Fruit fly (Drosophila melanogaster) whole organism, pupa: ENCODE data around the gene lace.

Experiments used
- CG10348 ChIP-seq: fragments of 200-800 bp; sonication (Bioruptor generic); IDR thresholded peaks from 2 replicates; pipeline ENCODE4 v1.3.6; 2022; ENCODE audit warnings: missing biosample characterization, missing genetic modification characterization
- CG12605 ChIP-seq: fragments of 200-800 bp; sonication (Bioruptor generic); IDR thresholded peaks from 2 replicates; pipeline ENCODE4 v1.3.6; 2022; ENCODE audit warnings: missing biosample characterization, missing genetic modification characterization
- CG13204 ChIP-seq: fragments of 200-800 bp; sonication (Bioruptor generic); optimal IDR thresholded peaks from 2 replicates; lab custom pipeline; 2018; ENCODE audit warnings: missing biosample characterization, mild to moderate bottlenecking, missing genetic modification characterization, moderate library complexity
- CG14655 ChIP-seq: fragments of 200-800 bp; sonication (Bioruptor generic); optimal IDR thresholded peaks from 3 replicates; lab custom pipeline; 2017; ENCODE audit warnings: mild to moderate bottlenecking, missing biosample characterization, missing genetic modification reagents, missing genetic modification characterization
- CG15710 ChIP-seq: fragments of 200-800 bp; sonication (Bioruptor generic); optimal IDR thresholded peaks from 2 replicates; lab custom pipeline; 2018; ENCODE audit warnings: missing biosample characterization, mild to moderate bottlenecking, missing genetic modification characterization, moderate library complexity
- CG17806 ChIP-seq: fragments of 200-800 bp; sonication (Bioruptor generic); optimal IDR thresholded peaks from 2 replicates; lab custom pipeline; 2018; ENCODE audit warnings: missing biosample characterization, mild to moderate bottlenecking, missing genetic modification characterization, moderate library complexity
- CG32121 ChIP-seq: fragments of 200-800 bp; sonication (Bioruptor generic); IDR thresholded peaks from 2 replicates; pipeline ENCODE4 v1.3.6; 2022; ENCODE audit warnings: missing biosample characterization, missing genetic modification characterization
- CG34367 ChIP-seq: fragments of 200-800 bp; sonication (Bioruptor generic); optimal IDR thresholded peaks from 2 replicates; lab custom pipeline; 2018; ENCODE audit warnings: missing biosample characterization, mild to moderate bottlenecking, missing genetic modification characterization
- CG4496 ChIP-seq: fragments of 200-800 bp; sonication (Bioruptor generic); IDR thresholded peaks from 3 replicates; pipeline ENCODE4 v1.3.6; 2022; ENCODE audit warnings: missing biosample characterization, missing genetic modification characterization
- CG8159 ChIP-seq: fragments of 200-800 bp; sonication (Bioruptor generic); optimal IDR thresholded peaks from 3 replicates; lab custom pipeline; 2018; ENCODE audit warnings: missing biosample characterization, mild to moderate bottlenecking, missing genetic modification characterization, moderate library complexity
- CG8301 ChIP-seq: fragments of 200-800 bp; sonication (Bioruptor generic); optimal IDR thresholded peaks from 2 replicates; lab custom pipeline; 2018; ENCODE audit warnings: missing biosample characterization, mild to moderate bottlenecking, missing genetic modification characterization
- CG9948 ChIP-seq: fragments of 200-800 bp; sonication (Bioruptor generic); optimal IDR thresholded peaks from 2 replicates; lab custom pipeline; 2018; ENCODE audit warnings: missing biosample characterization, mild to moderate bottlenecking, missing genetic modification characterization, moderate library complexity
- D1 ChIP-seq: fragments of 200-800 bp; sonication (Bioruptor generic); optimal IDR thresholded peaks from 2 replicates; lab custom pipeline; 2018; ENCODE audit warnings: missing biosample characterization, mild to moderate bottlenecking, missing genetic modification characterization, moderate library complexity
- EcR ChIP-seq: fragments of 200-800 bp; sonication (Bioruptor generic); optimal IDR thresholded peaks from 3 replicates; lab custom pipeline; 2019; ENCODE audit warnings: missing biosample characterization, missing genetic modification characterization, mild to moderate bottlenecking, moderate library complexity, missing genetic modification reagents
- Ets98B ChIP-seq: fragments of 200-800 bp; sonication (Bioruptor generic); IDR thresholded peaks from 2 replicates; pipeline ENCODE4 v1.3.6; 2022; ENCODE audit warnings: missing biosample characterization, missing genetic modification characterization
- Pif1A ChIP-seq: fragments of 200-800 bp; sonication (Bioruptor generic); optimal IDR thresholded peaks from 3 replicates; lab custom pipeline; 2016; ENCODE audit warnings: missing biosample characterization, missing genetic modification characterization
- Pif1B ChIP-seq: fragments of 200-800 bp; sonication (Bioruptor generic); optimal IDR thresholded peaks from 3 replicates; lab custom pipeline; 2016; ENCODE audit warnings: missing biosample characterization, missing genetic modification characterization
- Snoo ChIP-seq: fragments of 200-800 bp; sonication (Bioruptor generic); optimal IDR thresholded peaks from 3 replicates; lab custom pipeline; 2017; ENCODE audit warnings: missing biosample characterization, mild to moderate bottlenecking, missing genetic modification characterization, inconsistent platforms
- gl ChIP-seq: fragments of 200-800 bp; sonication (Bioruptor generic); optimal IDR thresholded peaks from 2 replicates; lab custom pipeline; 2018; ENCODE audit warnings: missing biosample characterization, mild to moderate bottlenecking, missing genetic modification characterization
- rn ChIP-seq: fragments of 200-800 bp; sonication (Bioruptor generic); IDR thresholded peaks from 2 replicates; pipeline ENCODE4 v1.3.6; 2022; ENCODE audit warnings: missing biosample characterization, missing genetic modification characterization

Gene lace

DNA sequence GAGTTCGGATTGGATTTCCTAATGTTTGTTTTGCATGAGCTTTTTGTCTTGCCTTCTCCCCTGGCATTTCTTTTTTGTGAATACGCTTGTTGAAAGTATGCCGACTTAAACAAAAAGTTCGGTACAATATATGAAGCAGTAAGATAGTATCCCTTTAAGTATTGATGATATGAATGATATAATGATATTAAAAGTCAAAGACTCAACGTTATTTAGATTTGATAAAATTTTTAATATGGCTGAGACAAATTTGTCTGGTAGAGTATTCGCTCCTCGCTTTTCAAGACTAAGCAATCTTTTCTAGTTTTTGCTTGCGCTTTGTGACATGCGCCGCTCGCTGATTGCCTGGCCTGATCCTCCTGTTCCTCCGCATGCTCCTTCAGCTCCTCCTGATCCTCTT, 24.5 kb upstream of the lace start:
- TF ChIP-seq Pif1A (GFP tag; lab: Kevin White, UChicago) (peak; percentile 7), Pif1B (GFP tag; lab: Kevin White, UChicago) (peak; percentile 13), EcR (GFP tag; lab: Kevin White, UChicago) (no peak), CG14655 (peak; percentile 73), Snoo (tag; lab: Kevin White, UChicago) (no peak), CG9948 (tag; lab: Kevin White, UChicago) (no peak), Ets98B (peak; percentile 29; the same call in 1 of the 2 replicates), rn (no peak), CG10348 (no peak), CG13204 (GFP tag; lab: Kevin White, UChicago) (no peak), CG8301 (tag; lab: Kevin White, UChicago) (peak; percentile 67), CG8159 (tag; lab: Kevin White, UChicago) (peak; percentile 7)

dm6 chr2L:15474911-15475310, 24.0 kb upstream of the lace start:
- TF ChIP-seq EcR (GFP tag; lab: Kevin White, UChicago) (no peak), D1 (tag; lab: Kevin White, UChicago) (no peak), CG12605 (GFP tag; lab: Robert Waterston, UW) (no peak), CG15710 (tag; lab: Kevin White, UChicago) (no peak), Pif1B (GFP tag; lab: Kevin White, UChicago) (no peak), CG34367 (tag; lab: Kevin White, UChicago) (no peak), CG8159 (tag; lab: Kevin White, UChicago) (no peak)
- TF ChIP-seq, all 21 proteins: peak for 0

DNA sequence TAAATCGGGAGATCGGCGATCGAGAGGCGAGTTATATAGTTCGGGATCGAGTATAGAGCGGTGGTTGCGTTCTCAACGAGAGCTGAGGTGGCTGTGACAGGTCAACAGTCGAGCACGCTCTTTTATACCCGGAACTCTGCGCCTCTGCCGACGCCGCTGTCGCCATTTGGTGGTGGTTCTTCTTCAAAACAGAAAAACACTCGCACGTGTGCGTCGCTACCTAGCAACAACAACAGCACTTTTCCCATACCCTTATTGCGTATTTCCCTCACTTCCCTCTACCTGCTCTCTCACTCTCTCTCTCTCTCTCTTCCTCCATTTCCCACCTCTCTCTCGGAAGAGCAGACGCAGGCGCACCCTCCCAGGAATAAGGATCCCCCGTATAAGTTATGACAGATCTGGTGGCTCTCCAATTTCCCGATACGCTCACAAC, 20.8 kb upstream of the lace start, which contains the start of gene sna:
Gene sna, minus strand, starts transcription at position 102 of the 433 bp plus-strand sequence.
- no peak for TF ChIP-seq CG15710 (tag; lab: Kevin White, UChicago)
- TF ChIP-seq rn, result no peak
- no peak for TF ChIP-seq Pif1A (GFP tag; lab: Kevin White, UChicago)

- TF ChIP-seq CG10348 (no peak), gl (no peak), CG9948 (tag; lab: Kevin White, UChicago) (no peak), CG15710 (tag; lab: Kevin White, UChicago) (no peak), EcR (GFP tag; lab: Kevin White, UChicago) (no peak)
These were observed 19.2 kb upstream of the lace start for dm6 chr2L:15479670-15480197.

- TF ChIP-seq CG13204 (GFP tag; lab: Kevin White, UChicago) (no peak), CG9948 (tag; lab: Kevin White, UChicago) (no peak), D1 (tag; lab: Kevin White, UChicago) (no peak), CG15710 (tag; lab: Kevin White, UChicago) (no peak), CG17806 (tag; lab: Kevin White, UChicago) (no peak), Pif1B (GFP tag; lab: Kevin White, UChicago) (no peak), Ets98B (no peak), CG14655 (no peak), EcR (GFP tag; lab: Kevin White, UChicago) (no peak), CG8159 (tag; lab: Kevin White, UChicago) (no peak), CG10348 (no peak), CG34367 (tag; lab: Kevin White, UChicago) (no peak), gl (no peak)
- TF ChIP-seq, all 21 proteins: peak for 0
These were observed 14.5 kb upstream of the lace start, which contains the start of gene Tim17b2 for dm6 chr2L:15484429-15484828. Gene Tim17b2, plus strand, starts transcription at chr2L:15484729.

- TF ChIP-seq CG13204 (GFP tag; lab: Kevin White, UChicago), result no peak
- TF ChIP-seq D1 (tag; lab: Kevin White, UChicago), result no peak
- no peak for TF ChIP-seq CG12605 (GFP tag; lab: Robert Waterston, UW)
- no peak for TF ChIP-seq EcR (GFP tag; lab: Kevin White, UChicago)
- TF ChIP-seq CG10348, result no peak
- TF ChIP-seq rn, result no peak
- TF ChIP-seq CG34367 (tag; lab: Kevin White, UChicago), result no peak
- TF ChIP-seq gl, result no peak
- no peak for TF ChIP-seq CG17806 (tag; lab: Kevin White, UChicago)
- TF ChIP-seq Pif1B (GFP tag; lab: Kevin White, UChicago), result no peak
- TF ChIP-seq CG15710 (tag; lab: Kevin White, UChicago), result no peak
- TF ChIP-seq CG32121 (GFP tag; lab: Robert Waterston, UW), result no peak
- no peak for TF ChIP-seq CG8159 (tag; lab: Kevin White, UChicago)
- no peak for TF ChIP-seq CG4496
- no peak for TF ChIP-seq Snoo (tag; lab: Kevin White, UChicago)
- TF ChIP-seq Ets98B, result no peak
- TF ChIP-seq, all 21 proteins: peak for 0
These were observed 13.1 kb upstream of the lace start for dm6 chr2L:15485626-15486486.
